Fruit fly (Drosophila melanogaster): ENCODE results near the gene CG42680.

DNA sequence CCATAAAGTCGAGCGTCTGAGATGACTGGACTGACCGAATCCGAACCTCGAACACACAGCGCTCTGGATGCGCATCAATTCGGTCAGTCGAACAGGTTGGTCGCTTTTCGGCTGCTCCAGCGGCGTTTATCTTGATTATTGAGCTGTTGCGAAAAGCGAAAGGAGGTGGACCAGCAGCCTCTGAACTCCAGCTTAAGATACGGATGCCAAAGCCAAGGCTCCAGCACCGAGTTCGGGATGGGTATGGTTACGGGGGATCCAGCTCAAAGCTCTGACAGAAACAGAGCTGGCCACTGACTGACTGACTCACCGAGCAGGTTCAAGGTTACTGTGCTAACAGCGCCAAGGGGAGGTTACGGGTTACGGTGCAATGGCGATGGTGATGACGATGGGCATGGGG, 18.1 kb upstream of the CG42680 start:
- no peak for TF ChIP-seq bab1 (GFP tag; optimal IDR thresholded peaks at IDR 0.05)
- TF ChIP-seq CG7101 (tag; optimal IDR thresholded peaks at IDR 0.05), result no peak
- TF ChIP-seq Mnt (GFP tag; optimal IDR thresholded peaks at IDR 0.05), result no peak
- no peak for TF ChIP-seq CG11617 (GFP tag; optimal IDR thresholded peaks at IDR 0.05)
- no peak for TF ChIP-seq kay (GFP tag; ENCODE audit: borderline replicate concordance)
- no peak for TF ChIP-seq CG33017 (tag; optimal IDR thresholded peaks at IDR 0.05)
- TF ChIP-seq cic (GFP tag; optimal IDR thresholded peaks at IDR 0.05), result no peak

Data from whole organism, adult.